Fruit fly (Drosophila melanogaster) whole organism: ENCODE measurements around the gene Act88F.

Source experiments
- CG8478 ChIP-seq: fragments of >200 bp; optimal IDR thresholded peaks from 2 replicates; lab custom pipeline; 2018; ENCODE audit warnings: inconsistent platforms
- Dll ChIP-seq: fragments of >200 bp; optimal IDR thresholded peaks from 2 replicates; lab custom pipeline; 2017
- EcR ChIP-seq, 2 experiments: fragments of >200 bp; optimal IDR thresholded peaks; 2 replicates each; lab custom pipeline; 2017; ENCODE audit warnings: missing biosample characterization in 2 of 2, missing genetic modification characterization in 2 of 2, missing genetic modification reagents in 2 of 2
- pan ChIP-seq: fragments of >200 bp; optimal IDR thresholded peaks from 2 replicates; lab custom pipeline; 2017
- psq ChIP-seq: fragments of >200 bp; optimal IDR thresholded peaks from 2 replicates; lab custom pipeline; 2017
- usp ChIP-seq: fragments of >200 bp; optimal IDR thresholded peaks from 2 replicates; lab custom pipeline; 2017; ENCODE audit warnings: missing biosample characterization, missing genetic modification characterization, mixed read lengths

Gene Act88F

dm6 chr3R:15467991-15468764 is 28.4 kb downstream of the Act88F start:
- TF ChIP-seq Dll (lab: Kevin White, UChicago): no peak
- no peak for TF ChIP-seq pan
- no peak for TF ChIP-seq usp (GFP tag; lab: Kevin White, UChicago)
- TF ChIP-seq EcR (GFP tag; optimal IDR thresholded peaks at IDR 0.05; lab: Kevin White, UChicago): no peak
- TF ChIP-seq CG8478: no peak
- TF ChIP-seq psq (lab: Kevin White, UChicago): no peak

- TF ChIP-seq EcR (GFP tag; optimal IDR thresholded peaks at IDR 0.05; lab: Kevin White, UChicago) (no peak), pan (no peak), CG8478 (no peak), usp (GFP tag; lab: Kevin White, UChicago) (no peak), psq (lab: Kevin White, UChicago) (no peak), Dll (lab: Kevin White, UChicago) (no peak)
Measured at dm6 chr3R:15471742-15472141, 32.0 kb downstream of the Act88F start.

dm6 chr3R:15472753-15473212 is 33.0 kb downstream of the Act88F start:
- TF ChIP-seq pan (no peak), usp (GFP tag; lab: Kevin White, UChicago) (no peak), Dll (lab: Kevin White, UChicago) (no peak), CG8478 (no peak), psq (lab: Kevin White, UChicago) (no peak), EcR (GFP tag; optimal IDR thresholded peaks at IDR 0.05; lab: Kevin White, UChicago) (no peak)

dm6 chr3R:15473360-15473938 is 33.7 kb downstream of the Act88F start:
- no peak for TF ChIP-seq psq (lab: Kevin White, UChicago)
- no peak for TF ChIP-seq pan
- TF ChIP-seq usp (GFP tag; lab: Kevin White, UChicago): no peak
- no peak for TF ChIP-seq EcR (GFP tag; optimal IDR thresholded peaks at IDR 0.05; lab: Kevin White, UChicago)
- no peak for TF ChIP-seq CG8478
- no peak for TF ChIP-seq Dll (lab: Kevin White, UChicago)

- TF ChIP-seq psq (lab: Kevin White, UChicago) (no peak), EcR (GFP tag; optimal IDR thresholded peaks at IDR 0.05; lab: Kevin White, UChicago) (no peak), Dll (lab: Kevin White, UChicago) (no peak), CG8478 (no peak), pan (no peak), usp (GFP tag; lab: Kevin White, UChicago) (no peak)
Measured at dm6 chr3R:15474820-15475219, 35.1 kb downstream of the Act88F start.

dm6 chr3R:15475973-15476692 is 36.4 kb downstream of the Act88F start, which contains the start of gene AdamTS-A:
AdamTS-A (minus strand) TSS chr3R:15476193.
- peak; percentile 55 for TF ChIP-seq Dll (lab: Kevin White, UChicago)
- TF ChIP-seq CG8478: no peak

- TF ChIP-seq psq (lab: Kevin White, UChicago): no peak
- TF ChIP-seq EcR (GFP tag; optimal IDR thresholded peaks at IDR 0.05; lab: Kevin White, UChicago): no peak
- TF ChIP-seq Dll (lab: Kevin White, UChicago): no peak
- TF ChIP-seq pan: no peak
- no peak for TF ChIP-seq usp (GFP tag; lab: Kevin White, UChicago)
- TF ChIP-seq CG8478: no peak
Measured at dm6 chr3R:15480068-15480467, 40.3 kb downstream of the Act88F start.

dm6 chr3R:15481606-15482005 is 41.8 kb downstream of the Act88F start, which contains the start of gene B9d1:
B9d1 (plus strand) TSS chr3R:15481906.
- no peak for TF ChIP-seq pan
- TF ChIP-seq Dll (lab: Kevin White, UChicago): no peak
- no peak for TF ChIP-seq EcR (GFP tag; optimal IDR thresholded peaks at IDR 0.05; lab: Kevin White, UChicago)
- no peak for TF ChIP-seq usp (GFP tag; lab: Kevin White, UChicago)
- no peak for TF ChIP-seq CG8478
- no peak for TF ChIP-seq psq (lab: Kevin White, UChicago)

- TF ChIP-seq Dll (lab: Kevin White, UChicago): no peak
- TF ChIP-seq usp (GFP tag; lab: Kevin White, UChicago): no peak
- no peak for TF ChIP-seq psq (lab: Kevin White, UChicago)
- no peak for TF ChIP-seq pan
- no peak for TF ChIP-seq EcR (GFP tag; optimal IDR thresholded peaks at IDR 0.05; lab: Kevin White, UChicago)
- no peak for TF ChIP-seq CG8478
Measured at dm6 chr3R:15482858-15483257, 43.1 kb downstream of the Act88F start, which contains the start of gene Rh6. Rh6 (plus strand) TSS chr3R:15483158.

- no peak for TF ChIP-seq EcR (GFP tag; optimal IDR thresholded peaks at IDR 0.05; lab: Kevin White, UChicago)
- TF ChIP-seq usp (GFP tag; lab: Kevin White, UChicago): no peak
- TF ChIP-seq Dll (lab: Kevin White, UChicago): no peak
- no peak for TF ChIP-seq psq (lab: Kevin White, UChicago)
- TF ChIP-seq pan: no peak
Measured at dm6 chr3R:15485296-15485695, 45.5 kb downstream of the Act88F start, which contains the start of gene Trissin. Trissin (minus strand) TSS chr3R:15485396.

- TF ChIP-seq EcR (GFP tag; optimal IDR thresholded peaks at IDR 0.05; lab: Kevin White, UChicago) (no peak), pan (no peak), usp (GFP tag; lab: Kevin White, UChicago) (no peak), Dll (lab: Kevin White, UChicago) (no peak), CG8478 (no peak), psq (lab: Kevin White, UChicago) (no peak)
Measured at dm6 chr3R:15485866-15486265, 46.1 kb downstream of the Act88F start, which contains the start of gene obe. obe (plus strand) TSS chr3R:15486050.
